Worm (Caenorhabditis elegans): Measurements from ENCODE around the gene add-1.

The add-1 gene

ce11 chrX:4895223-4895622, 35.4 kb upstream of the add-1 start:
- no peak for TF ChIP-seq pqm-1 (tag; optimal IDR thresholded peaks at IDR 0.05)
- no peak for TF ChIP-seq nhr-237 (tag; optimal IDR thresholded peaks at IDR 0.05)
- TF ChIP-seq aly-2 (tag; optimal IDR thresholded peaks at IDR 0.05) = no peak
- no peak for TF ChIP-seq nhr-12 (tag; optimal IDR thresholded peaks at IDR 0.05)
- TF ChIP-seq eor-1 (tag; optimal IDR thresholded peaks at IDR 0.05) = no peak
- TF ChIP-seq lsy-12 (tag; optimal IDR thresholded peaks at IDR 0.05) = no peak
- no peak for TF ChIP-seq ceh-82 (tag; optimal IDR thresholded peaks at IDR 0.05)
- no peak for TF ChIP-seq elt-3 (tag; optimal IDR thresholded peaks at IDR 0.05)
- TF ChIP-seq nhr-28 (tag; optimal IDR thresholded peaks at IDR 0.05) = no peak

ce11 chrX:4893623-4894105, 33.8 kb upstream of the add-1 start, which contains the start of gene T07F12.1:
T07F12.1 (plus strand) TSS chrX:4894055.
- TF ChIP-seq pqm-1 (tag; optimal IDR thresholded peaks at IDR 0.05) (no peak), egl-5 (tag; optimal IDR thresholded peaks at IDR 0.05) (no peak), ceh-28 (tag; optimal IDR thresholded peaks at IDR 0.05) (peak; percentile 33), nhr-25 (tag; optimal IDR thresholded peaks at IDR 0.05) (peak; percentile 41), pha-4 (tag; optimal IDR thresholded peaks at IDR 0.05) (peak; percentile 33), nhr-23 (tag; optimal IDR thresholded peaks at IDR 0.05) (peak; percentile 43), elt-2 (tag; optimal IDR thresholded peaks at IDR 0.05) (peak; percentile 20)

- TF ChIP-seq elt-2 (tag; optimal IDR thresholded peaks at IDR 0.05) (peak; percentile 17), tbx-2 (tag; optimal IDR thresholded peaks at IDR 0.05) (peak; percentile 3), lin-39 (tag; optimal IDR thresholded peaks at IDR 0.05) (peak; percentile 39), lsy-12 (tag; optimal IDR thresholded peaks at IDR 0.05) (no peak), fkh-10 (GFP tag; optimal IDR thresholded peaks at IDR 0.05) (no peak), nfya-1 (tag; optimal IDR thresholded peaks at IDR 0.05; ENCODE audit: insufficient read depth) (peak; percentile 44), nhr-43 (tag; optimal IDR thresholded peaks at IDR 0.05; ENCODE audit: poor library complexity, severe bottlenecking) (no peak), ama-1 (optimal IDR thresholded peaks at IDR 0.05) (peak; percentile 20), nhr-25 (tag; optimal IDR thresholded peaks at IDR 0.05) (peak; percentile 53), nhr-67 (tag; optimal IDR thresholded peaks at IDR 0.05) (no peak), daf-12 (tag; optimal IDR thresholded peaks at IDR 0.05) (no peak), pha-4 (tag; optimal IDR thresholded peaks at IDR 0.05) (peak; percentile 41), hmg-11 (tag; optimal IDR thresholded peaks at IDR 0.05) (peak; percentile 65)
Observed at ce11 chrX:4890159-4890558, 30.3 kb upstream of the add-1 start, which contains the start of gene T07F12.2. T07F12.2 (plus strand) TSS chrX:4890245.

ce11 chrX:4885651-4886050, 25.8 kb upstream of the add-1 start, which contains the start of gene arrd-23:
arrd-23 (plus strand) TSS chrX:4885951.
- TF ChIP-seq nhr-77 (tag; optimal IDR thresholded peaks at IDR 0.05) (no peak), nhr-23 (tag; optimal IDR thresholded peaks at IDR 0.05) (no peak), unc-62 (GFP tag; optimal IDR thresholded peaks at IDR 0.05) (no peak), hmg-11 (tag; optimal IDR thresholded peaks at IDR 0.05) (no peak), R02D3.7 (tag; optimal IDR thresholded peaks at IDR 0.05) (no peak), nhr-76 (tag; optimal IDR thresholded peaks at IDR 0.05) (no peak), egl-27 (tag; optimal IDR thresholded peaks at IDR 0.05) (no peak), lin-39 (tag; optimal IDR thresholded peaks at IDR 0.05) (no peak), ceh-16 (tag; optimal IDR thresholded peaks at IDR 0.05) (no peak), nhr-43 (tag; optimal IDR thresholded peaks at IDR 0.05; ENCODE audit: poor library complexity, severe bottlenecking) (no peak), lsy-12 (tag; optimal IDR thresholded peaks at IDR 0.05) (no peak), ama-1 (optimal IDR thresholded peaks at IDR 0.05) (no peak), ZK546.5 (tag; optimal IDR thresholded peaks at IDR 0.05) (no peak), nhr-28 (tag; optimal IDR thresholded peaks at IDR 0.05) (no peak), jun-1 (tag; optimal IDR thresholded peaks at IDR 0.05) (no peak), nhr-11 (tag; optimal IDR thresholded peaks at IDR 0.05) (no peak), eor-1 (tag; optimal IDR thresholded peaks at IDR 0.05) (no peak)

ce11 chrX:4881310-4881709, 21.5 kb upstream of the add-1 start:
- TF ChIP-seq mml-1 (tag; optimal IDR thresholded peaks at IDR 0.05) = no peak
- TF ChIP-seq nfya-1 (tag; optimal IDR thresholded peaks at IDR 0.05; ENCODE audit: insufficient read depth) = no peak
- no peak for TF ChIP-seq nhr-77 (tag; optimal IDR thresholded peaks at IDR 0.05)
- no peak for TF ChIP-seq nhr-43 (tag; optimal IDR thresholded peaks at IDR 0.05; ENCODE audit: poor library complexity, severe bottlenecking)

Data from whole organism, L3 larva.